Fruit fly (Drosophila melanogaster): ENCODE data around the gene CG31789.

Gene CG31789

dm6 chr2L:18605549-18605948 is at the start of gene CG31789:
TSS of gene CG31789 (plus strand) at chr2L:18605928.
- TF ChIP-seq unc-4 (GFP tag; IDR thresholded peaks at IDR 0.05; ENCODE audit: partially characterized antibody) (no peak), mirr (GFP tag; optimal IDR thresholded peaks at IDR 0.05) (peak; percentile 92), exex (tag; optimal IDR thresholded peaks at IDR 0.05) (peak; percentile 98)

- peak; percentile 82 for TF ChIP-seq Med (GFP tag)
- TF ChIP-seq cwo (GFP tag; optimal IDR thresholded peaks at IDR 0.05): no peak
- TF ChIP-seq Oli (tag; optimal IDR thresholded peaks at IDR 0.05): no peak
- no peak for TF ChIP-seq CG4854 (GFP tag; optimal IDR thresholded peaks at IDR 0.05)
- TF ChIP-seq btn (GFP tag; optimal IDR thresholded peaks at IDR 0.05): no peak
- no peak for TF ChIP-seq amos (GFP tag; IDR thresholded peaks at IDR 0.05; ENCODE audit: partially characterized antibody)
- TF ChIP-seq bab2 (GFP tag; optimal IDR thresholded peaks at IDR 0.05): no peak
- no peak for TF ChIP-seq ftz-f1 (GFP tag; optimal IDR thresholded peaks at IDR 0.05)
- no peak for TF ChIP-seq CG7556 (GFP tag; optimal IDR thresholded peaks at IDR 0.05)
- no peak for TF ChIP-seq wor (GFP tag; IDR thresholded peaks at IDR 0.05)
- no peak for TF ChIP-seq CG6683 (GFP tag; optimal IDR thresholded peaks at IDR 0.05)
- TF ChIP-seq CG13287 (GFP tag; IDR thresholded peaks at IDR 0.05; ENCODE audit: partially characterized antibody): no peak
- TF ChIP-seq corto (GFP tag; optimal IDR thresholded peaks at IDR 0.05): no peak
- no peak for TF ChIP-seq CG14667 (GFP tag; IDR thresholded peaks at IDR 0.05)
- TF ChIP-seq z (GFP tag; IDR thresholded peaks at IDR 0.05): 0 out of 3 replicates have a peak, but pooled peaks have one; percentile 24
- no peak for TF ChIP-seq klu (GFP tag; IDR thresholded peaks at IDR 0.05)
- no peak for TF ChIP-seq Tbp (GFP tag; optimal IDR thresholded peaks at IDR 0.05)
- TF ChIP-seq CG2129 (GFP tag; IDR thresholded peaks at IDR 0.05; ENCODE audit: partially characterized antibody): no peak
- peak; percentile 50 for TF ChIP-seq caup (GFP tag; optimal IDR thresholded peaks at IDR 0.05; ENCODE audit: severe bottlenecking)
- TF ChIP-seq NfI (GFP tag; optimal IDR thresholded peaks at IDR 0.05): no peak
- no peak for TF ChIP-seq onecut (GFP tag; IDR thresholded peaks at IDR 0.05)
- no peak for TF ChIP-seq CG18599 (GFP tag; optimal IDR thresholded peaks at IDR 0.05)
- TF ChIP-seq bigmax (GFP tag; optimal IDR thresholded peaks at IDR 0.05): no peak
- TF ChIP-seq pum (GFP tag; optimal IDR thresholded peaks at IDR 0.05): no peak
- TF ChIP-seq Neu2 (GFP tag; optimal IDR thresholded peaks at IDR 0.05; ENCODE audit: borderline replicate concordance): no peak
- TF ChIP-seq CG9215 (GFP tag; IDR thresholded peaks at IDR 0.05): no peak
- no peak for TF ChIP-seq NFAT (GFP tag; IDR thresholded peaks at IDR 0.05)
- no peak for TF ChIP-seq CG8281 (tag; optimal IDR thresholded peaks at IDR 0.05)
- TF ChIP-seq croc (GFP tag; conservative IDR thresholded peaks at IDR 0.05): no peak
- no peak for TF ChIP-seq exex (tag; optimal IDR thresholded peaks at IDR 0.05)
- TF ChIP-seq pan (optimal IDR thresholded peaks at IDR 0.05): no peak
- TF ChIP-seq pan (GFP tag; optimal IDR thresholded peaks at IDR 0.05 in 1 of 2, IDR thresholded peaks at IDR 0.05 in 1 of 2): no peak
- no peak for TF ChIP-seq dm (GFP tag; optimal IDR thresholded peaks at IDR 0.05)
- TF ChIP-seq CG15269 (tag; optimal IDR thresholded peaks at IDR 0.05): no peak
- TF ChIP-seq CG2120 (GFP tag; optimal IDR thresholded peaks at IDR 0.05): no peak
- TF ChIP-seq danr (GFP tag; IDR thresholded peaks at IDR 0.05): no peak
- TF ChIP-seq CG12299 (tag; optimal IDR thresholded peaks at IDR 0.05): no peak
- no peak for TF ChIP-seq cg (GFP tag; optimal IDR thresholded peaks at IDR 0.05)
- no peak for TF ChIP-seq CG32532 (GFP tag; IDR thresholded peaks at IDR 0.05)
- no peak for TF ChIP-seq scrt (GFP tag; optimal IDR thresholded peaks at IDR 0.05)
- no peak for TF ChIP-seq Nf-YA (GFP tag; IDR thresholded peaks at IDR 0.05)
- no peak for TF ChIP-seq NC2β (GFP tag; optimal IDR thresholded peaks at IDR 0.05)
- no peak for TF ChIP-seq Dbx (GFP tag; IDR thresholded peaks at IDR 0.05)
- no peak for TF ChIP-seq ERR (GFP tag; optimal IDR thresholded peaks at IDR 0.05)
- no peak for TF ChIP-seq gcm2 (GFP tag; optimal IDR thresholded peaks at IDR 0.05)
- peak; percentile 11 for TF ChIP-seq CG6813 (GFP tag; optimal IDR thresholded peaks at IDR 0.05)
- TF ChIP-seq CG14710 (tag; optimal IDR thresholded peaks at IDR 0.05): peak; percentile 23
Measured at dm6 chr2L:18556384-18556783, 49.3 kb upstream of the CG31789 start.
